Worm (Caenorhabditis elegans) whole organism, L2 larva: ENCODE results near the gene F19B2.7.

Experiments
- blmp-1 ChIP-seq: sonication (generic microtip); optimal IDR thresholded peaks from 2 replicates; lab custom pipeline; 2017; ENCODE audit warnings: missing genetic modification characterization, mild to moderate bottlenecking, missing compliant biosample characterization, antibody characterized with exemption, moderate library complexity; ENCODE audit not compliant: insufficient read depth
- dmd-4 ChIP-seq: sonication (generic microtip); optimal IDR thresholded peaks from 2 replicates; lab custom pipeline; 2017; ENCODE audit warnings: missing biosample characterization, missing genetic modification characterization
- lin-39 ChIP-seq: fragments of 150-350 bp; optimal IDR thresholded peaks from 2 replicates; lab custom pipeline; 2014; ENCODE audit warnings: missing biosample characterization, missing genetic modification reagents, missing genetic modification characterization
- unc-62 ChIP-seq: fragments of 150-350 bp; optimal IDR thresholded peaks from 2 replicates; lab custom pipeline; 2014; ENCODE audit warnings: missing biosample characterization, missing genetic modification reagents, missing genetic modification characterization

DNA sequence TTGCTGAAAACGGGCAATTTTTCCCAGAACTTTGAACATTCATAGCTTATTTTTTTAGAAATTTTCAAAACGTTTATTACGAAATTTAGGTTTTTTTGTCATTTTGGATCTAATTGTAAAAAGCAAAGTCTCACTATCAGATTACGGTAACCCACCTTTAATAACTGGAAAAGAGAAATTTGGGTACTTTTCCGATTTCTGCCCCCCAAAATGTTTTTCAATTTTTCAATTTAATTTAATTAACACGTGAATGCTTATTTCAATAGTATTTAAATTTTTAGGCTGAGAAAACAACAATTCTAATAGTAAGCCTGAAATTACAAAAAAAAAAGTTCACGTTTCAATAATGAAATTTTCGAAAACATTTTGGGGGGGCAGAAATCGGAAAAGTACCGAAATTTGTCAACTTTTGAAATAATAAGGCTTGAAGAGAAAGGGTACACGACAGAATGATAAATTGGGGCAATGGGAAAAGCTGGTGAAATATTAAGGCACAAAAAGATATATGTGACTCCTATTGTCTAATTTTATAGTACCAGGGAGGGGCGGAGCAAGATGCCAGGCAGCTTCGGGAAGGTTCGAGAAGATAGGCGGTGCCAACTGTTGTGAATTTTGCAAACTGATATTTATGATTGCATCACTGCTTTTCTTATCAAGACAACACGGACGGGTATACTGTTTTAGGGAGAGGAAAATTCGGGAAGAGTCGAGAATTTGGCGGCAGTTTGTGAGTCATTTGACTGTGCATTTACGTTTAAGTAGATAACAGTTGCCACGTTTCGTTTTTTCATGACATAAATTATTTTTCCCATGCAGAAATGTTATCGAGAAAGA lies 12.7 kb downstream of the F19B2.7 start, which contains the start of gene F19B2.5:
- TF ChIP-seq unc-62 (GFP tag; lab: Kevin White, UChicago): no peak
- no peak for TF ChIP-seq blmp-1 (tag; lab: Kevin White, UChicago)
- no peak for TF ChIP-seq lin-39
- TF ChIP-seq dmd-4 (tag; lab: Kevin White, UChicago): no peak
